Worm (Caenorhabditis elegans): ENCODE results near the gene rgs-9.

ce11 chrX:1962273-1962672 lies 47.2 kb downstream of the rgs-9 start, which contains the start of gene F52D2.7:
- TF ChIP-seq ama-1 (optimal IDR thresholded peaks at IDR 0.05), result no peak
- TF ChIP-seq ceh-13 (GFP tag; optimal IDR thresholded peaks at IDR 0.05), result no peak
- TF ChIP-seq tra-4 (tag; optimal IDR thresholded peaks at IDR 0.05), result no peak
- no peak for TF ChIP-seq scrt-1 (GFP tag; IDR thresholded peaks at IDR 0.05)

All from whole organism, early embryonic.